Fruit fly (Drosophila melanogaster): ENCODE data around the gene Tom70.
A peak's percentile ranks its signal among the peaks of the same experiment; 100 is the strongest.

Tom70 gene

dm6 chr2L:12010877-12011666 lies 27.2 kb downstream of the Tom70 start (continued):
- peak; percentile 92 for TF ChIP-seq CG8632 (GFP tag; optimal IDR thresholded peaks at IDR 0.05)
- TF ChIP-seq Sox15 (GFP tag; optimal IDR thresholded peaks at IDR 0.05) = peak; percentile 86
- peak; percentile 42 for TF ChIP-seq fd85E (GFP tag; optimal IDR thresholded peaks at IDR 0.05)
- peak; percentile 91 for TF ChIP-seq CG10631 (GFP tag; optimal IDR thresholded peaks at IDR 0.05)
- TF ChIP-seq Gug (GFP tag; IDR thresholded peaks at IDR 0.05) = no peak
- no peak for TF ChIP-seq CG8119 (GFP tag; IDR thresholded peaks at IDR 0.05)
- peak; percentile 87 for TF ChIP-seq CG11902 (GFP tag; optimal IDR thresholded peaks at IDR 0.05)
- TF ChIP-seq Eip93F (GFP tag; optimal IDR thresholded peaks at IDR 0.05) = no peak
- peak; percentile 88 for TF ChIP-seq CG8319 (GFP tag; optimal IDR thresholded peaks at IDR 0.05)
- TF ChIP-seq OdsH (GFP tag; optimal IDR thresholded peaks at IDR 0.05) = peak; percentile 91
- no peak for TF ChIP-seq CG11294 (GFP tag; IDR thresholded peaks at IDR 0.05)
- peak; percentile 86 for TF ChIP-seq CG6854 (GFP tag; optimal IDR thresholded peaks at IDR 0.05)
- peak; percentile 80 for TF ChIP-seq Hr39 (GFP tag; optimal IDR thresholded peaks at IDR 0.05)
- TF ChIP-seq Ets21C (GFP tag; optimal IDR thresholded peaks at IDR 0.05) = peak; percentile 71
- TF ChIP-seq topi (GFP tag; optimal IDR thresholded peaks at IDR 0.05) = peak; percentile 92
- TF ChIP-seq pdm3 (GFP tag; optimal IDR thresholded peaks at IDR 0.05) = peak; percentile 89
- TF ChIP-seq cyc (GFP tag; optimal IDR thresholded peaks at IDR 0.05) = peak; percentile 84
- peak; percentile 93 for TF ChIP-seq CG32006 (GFP tag; optimal IDR thresholded peaks at IDR 0.05)
- peak; percentile 83 for TF ChIP-seq net (GFP tag; optimal IDR thresholded peaks at IDR 0.05)

- no peak for TF ChIP-seq fd85E (GFP tag; optimal IDR thresholded peaks at IDR 0.05)
- TF ChIP-seq Lpt (GFP tag; optimal IDR thresholded peaks at IDR 0.05) = peak; percentile 69
- TF ChIP-seq fkh (GFP tag; optimal IDR thresholded peaks at IDR 0.05) = peak; percentile 58
- peak; percentile 9 for TF ChIP-seq Eip75B (GFP tag; optimal IDR thresholded peaks at IDR 0.05)
- TF ChIP-seq salr (GFP tag; optimal IDR thresholded peaks at IDR 0.05) = no peak
- TF ChIP-seq ss (GFP tag; optimal IDR thresholded peaks at IDR 0.05) = peak; percentile 21 to 56
- no peak for TF ChIP-seq Eip93F (GFP tag; optimal IDR thresholded peaks at IDR 0.05)
- TF ChIP-seq Sox14 (GFP tag; optimal IDR thresholded peaks at IDR 0.05) = peak; percentile 56
- TF ChIP-seq Sox15 (GFP tag; optimal IDR thresholded peaks at IDR 0.05) = no peak
- TF ChIP-seq fd59A (GFP tag; optimal IDR thresholded peaks at IDR 0.05) = no peak
- TF ChIP-seq CG1621 (tag; optimal IDR thresholded peaks at IDR 0.05) = peak; percentile 88
- TF ChIP-seq CG6276 (GFP tag; optimal IDR thresholded peaks at IDR 0.05) = peak; percentile 17
- TF ChIP-seq CG3919 (GFP tag; optimal IDR thresholded peaks at IDR 0.05) = peak; percentile 33
- TF ChIP-seq OdsH (GFP tag; optimal IDR thresholded peaks at IDR 0.05) = no peak
- TF ChIP-seq CG9139 (GFP tag; optimal IDR thresholded peaks at IDR 0.05) = peak; percentile 31
- peak; percentile 67 for TF ChIP-seq CG6854 (GFP tag; optimal IDR thresholded peaks at IDR 0.05)
- no peak for TF ChIP-seq CG34406 (GFP tag; optimal IDR thresholded peaks at IDR 0.05)
- no peak for TF ChIP-seq eg (GFP tag; IDR thresholded peaks at IDR 0.05)
- peak; percentile 68 for TF ChIP-seq Eip78C (GFP tag)
- peak; percentile 91 for TF ChIP-seq svp (GFP tag)
- TF ChIP-seq cyc (GFP tag; optimal IDR thresholded peaks at IDR 0.05) = no peak
- TF ChIP-seq CG16779 (tag; optimal IDR thresholded peaks at IDR 0.05) = peak; percentile 16
- TF ChIP-seq dsx (GFP tag; optimal IDR thresholded peaks at IDR 0.05; ENCODE audit: poor library complexity, severe bottlenecking) = peak; percentile 100
- TF ChIP-seq pdm3 (GFP tag; optimal IDR thresholded peaks at IDR 0.05) = no peak
Observed at dm6 chr2L:12010100-12010876, 28.0 kb downstream of the Tom70 start.

DNA sequence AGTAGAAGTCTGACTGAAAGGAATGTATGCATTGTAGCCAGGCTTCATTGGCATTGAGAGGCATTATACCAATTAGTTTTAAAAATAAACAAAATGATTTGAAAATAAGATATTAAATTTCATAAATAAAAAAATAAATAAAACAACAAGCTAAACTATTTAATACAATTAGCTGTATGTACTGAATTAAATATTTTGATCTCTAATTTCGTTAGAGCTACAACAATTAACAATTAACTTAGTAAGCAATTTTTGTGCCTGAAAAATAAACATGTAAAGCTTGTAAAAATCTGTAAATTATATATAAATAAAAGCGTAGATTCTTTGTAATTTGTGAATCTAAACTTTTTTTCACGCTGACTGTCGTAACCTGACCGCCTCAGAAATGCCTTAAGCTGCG lies 30.5 kb downstream of the Tom70 start, which contains the start of gene Rh5:
Rh5 (plus strand) TSS at position 301 of the 400 bp plus-strand sequence.
- TF ChIP-seq Gug (GFP tag; IDR thresholded peaks at IDR 0.05) = no peak

Measured in whole organism, prepupa.